Worm (Caenorhabditis elegans): ENCODE results near the gene mpst-1.

mpst-1 gene

DNA sequence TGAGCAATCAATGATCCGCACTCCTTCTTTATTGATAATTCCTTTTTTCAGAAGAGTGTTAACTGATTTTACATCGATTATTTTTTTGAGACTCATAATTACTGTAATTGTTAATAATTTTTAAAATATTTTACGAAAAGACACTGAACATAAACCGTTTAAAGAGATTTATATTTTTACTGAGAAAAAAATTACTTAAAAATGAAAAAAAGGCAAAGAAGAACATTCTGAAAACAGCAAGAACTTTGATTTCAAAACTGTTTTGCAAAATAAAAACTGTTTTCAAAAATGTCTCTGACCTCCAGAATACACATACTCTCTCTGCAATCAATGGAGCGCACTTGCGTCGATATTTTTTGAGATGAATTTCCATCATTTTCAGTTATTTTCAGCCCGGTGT is at the start of gene mpst-1, which contains the start of gene D2023.6:
TSS of gene mpst-1 (minus strand) at position 101 of the 400 bp plus-strand sequence.
TSS of gene D2023.6 (plus strand) at position 388 of the 400 bp plus-strand sequence.
- no peak for TF ChIP-seq athp-1 (tag; optimal IDR thresholded peaks at IDR 0.05)
- no peak for TF ChIP-seq lsy-27 (tag; optimal IDR thresholded peaks at IDR 0.05; ENCODE audit: borderline replicate concordance, insufficient read depth)
- TF ChIP-seq let-526 (GFP tag; IDR thresholded peaks at IDR 0.05) = no peak
- peak; percentile 74; the same call in 1 of the 2 replicates for TF ChIP-seq hmg-1.2 (GFP tag; IDR thresholded peaks at IDR 0.05)
- no peak for TF ChIP-seq T07F8.4 (tag; optimal IDR thresholded peaks at IDR 0.05)
- no peak for TF ChIP-seq nfya-1 (tag; optimal IDR thresholded peaks at IDR 0.05; ENCODE audit: borderline replicate concordance, insufficient read depth)
- no peak for TF ChIP-seq B0019.2 (GFP tag; conservative IDR thresholded peaks at IDR 0.05)

DNA sequence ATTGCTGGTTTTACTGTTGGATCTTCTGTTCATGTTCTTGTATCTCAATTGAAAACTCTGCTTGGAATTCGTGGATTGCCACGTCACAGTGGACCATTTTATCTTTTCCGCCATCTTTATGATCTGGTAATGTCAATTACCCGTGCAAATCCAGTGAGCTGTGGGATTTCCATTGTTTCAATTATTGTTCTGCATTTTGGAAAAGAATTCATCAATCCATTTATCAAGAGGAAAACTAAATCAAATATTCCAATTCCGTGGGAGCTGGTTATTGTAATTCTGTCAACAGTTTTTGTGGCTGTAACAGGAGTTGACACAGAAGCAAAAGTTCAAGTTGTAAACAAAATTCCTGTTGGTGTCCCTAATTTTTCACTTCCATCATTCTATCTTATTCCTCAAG is 49.8 kb upstream of the mpst-1 start:
- TF ChIP-seq K11D2.4 (GFP tag; IDR thresholded peaks at IDR 0.05) = no peak
- no peak for TF ChIP-seq F23B12.7 (tag; optimal IDR thresholded peaks at IDR 0.05; ENCODE audit: insufficient read depth)
- no peak for TF ChIP-seq Y67H2A.10 (GFP tag; conservative IDR thresholded peaks at IDR 0.05)
- TF ChIP-seq egl-18 (GFP tag; IDR thresholded peaks at IDR 0.05) = no peak
- no peak for TF ChIP-seq F10E7.11 (tag; optimal IDR thresholded peaks at IDR 0.05)

DNA sequence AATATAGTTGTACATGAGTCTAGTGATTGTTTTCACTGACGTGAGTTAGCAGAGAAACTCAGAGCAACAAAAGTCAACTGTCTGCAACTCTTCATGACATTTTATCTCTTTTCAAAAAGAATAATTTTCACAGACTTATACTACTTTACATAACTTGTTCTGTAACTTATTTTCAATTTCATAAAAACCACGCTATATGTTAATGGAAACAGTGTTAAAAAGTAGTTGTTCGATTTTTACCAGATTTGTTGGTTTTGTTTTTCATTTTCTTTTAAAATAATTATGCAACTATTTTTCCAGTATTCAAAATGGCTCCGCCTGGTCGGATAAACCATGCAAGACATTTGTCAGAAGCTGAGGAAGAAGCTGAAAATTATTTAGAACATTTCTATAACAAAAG is 48.2 kb upstream of the mpst-1 start, which contains the start of gene sulp-4:
TSS of gene sulp-4 (plus strand) at position 301 of the 400 bp plus-strand sequence.
- TF ChIP-seq lsl-1 (GFP tag; optimal IDR thresholded peaks at IDR 0.05) = no peak
- no peak for TF ChIP-seq dpl-1 (GFP tag; optimal IDR thresholded peaks at IDR 0.05)
- TF ChIP-seq egrh-3 (GFP tag; IDR thresholded peaks at IDR 0.05) = no peak
- no peak for TF ChIP-seq hsf-1 (GFP tag; IDR thresholded peaks at IDR 0.05)

DNA sequence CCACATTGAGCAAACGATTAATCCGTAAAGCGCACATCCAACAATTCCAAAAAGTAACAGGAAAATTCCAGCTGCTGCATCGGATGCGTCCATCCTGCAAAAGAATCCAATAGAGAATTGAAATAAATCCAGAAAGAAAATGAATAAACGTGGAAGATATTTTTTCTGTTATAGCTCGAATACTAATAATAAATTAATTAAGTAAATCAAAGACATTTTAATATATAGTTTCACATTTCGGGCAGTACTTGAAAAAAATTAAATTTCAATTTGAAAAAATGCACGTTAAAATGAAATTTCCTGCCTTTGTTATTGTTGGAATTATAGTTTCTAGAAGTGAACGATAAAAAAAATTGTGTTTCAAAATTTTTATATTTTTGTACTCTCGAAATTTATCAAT is 41.3 kb upstream of the mpst-1 start, which contains the start of gene R13H4.7:
TSS of gene R13H4.7 (minus strand) at position 101 of the 400 bp plus-strand sequence.
- TF ChIP-seq nfyb-1 (GFP tag; IDR thresholded peaks at IDR 0.05) = no peak
- TF ChIP-seq ceh-27 (GFP tag; optimal IDR thresholded peaks at IDR 0.05) = no peak
- TF ChIP-seq K11D2.4 (GFP tag; IDR thresholded peaks at IDR 0.05) = no peak
- no peak for TF ChIP-seq lag-1 (GFP tag; IDR thresholded peaks at IDR 0.05)
- TF ChIP-seq B0035.1 (tag; optimal IDR thresholded peaks at IDR 0.05) = no peak
- no peak for TF ChIP-seq fkh-3 (tag; optimal IDR thresholded peaks at IDR 0.05)
- no peak for TF ChIP-seq efl-1 (GFP tag; optimal IDR thresholded peaks at IDR 0.05)
- no peak for TF ChIP-seq Y79H2A.3 (GFP tag; conservative IDR thresholded peaks at IDR 0.05)
- TF ChIP-seq nhr-90 (tag; optimal IDR thresholded peaks at IDR 0.05) = no peak
- no peak for TF ChIP-seq let-607 (tag; optimal IDR thresholded peaks at IDR 0.05)
- no peak for TF ChIP-seq snpc-3.4 (tag; optimal IDR thresholded peaks at IDR 0.05)
- TF ChIP-seq aptf-3 (GFP tag; IDR thresholded peaks at IDR 0.05) = no peak
- TF ChIP-seq ztf-22 (GFP tag; optimal IDR thresholded peaks at IDR 0.05) = no peak
- TF ChIP-seq hmg-1.2 (GFP tag; IDR thresholded peaks at IDR 0.05) = no peak
- TF ChIP-seq mcd-1 (GFP tag; IDR thresholded peaks at IDR 0.05) = no peak
- no peak for TF ChIP-seq egrh-3 (GFP tag; IDR thresholded peaks at IDR 0.05)
- TF ChIP-seq ztf-3 (GFP tag; optimal IDR thresholded peaks at IDR 0.05) = no peak
- no peak for TF ChIP-seq xnd-1 (tag; optimal IDR thresholded peaks at IDR 0.05)
- no peak for TF ChIP-seq F37B4.10 (GFP tag; IDR thresholded peaks at IDR 0.05)
- TF ChIP-seq lir-1 (GFP tag; conservative IDR thresholded peaks at IDR 0.05) = no peak

Data from whole organism, young adult.